Fruit fly (Drosophila melanogaster): ENCODE results near the gene CG8460.

The CG8460 gene

DNA sequence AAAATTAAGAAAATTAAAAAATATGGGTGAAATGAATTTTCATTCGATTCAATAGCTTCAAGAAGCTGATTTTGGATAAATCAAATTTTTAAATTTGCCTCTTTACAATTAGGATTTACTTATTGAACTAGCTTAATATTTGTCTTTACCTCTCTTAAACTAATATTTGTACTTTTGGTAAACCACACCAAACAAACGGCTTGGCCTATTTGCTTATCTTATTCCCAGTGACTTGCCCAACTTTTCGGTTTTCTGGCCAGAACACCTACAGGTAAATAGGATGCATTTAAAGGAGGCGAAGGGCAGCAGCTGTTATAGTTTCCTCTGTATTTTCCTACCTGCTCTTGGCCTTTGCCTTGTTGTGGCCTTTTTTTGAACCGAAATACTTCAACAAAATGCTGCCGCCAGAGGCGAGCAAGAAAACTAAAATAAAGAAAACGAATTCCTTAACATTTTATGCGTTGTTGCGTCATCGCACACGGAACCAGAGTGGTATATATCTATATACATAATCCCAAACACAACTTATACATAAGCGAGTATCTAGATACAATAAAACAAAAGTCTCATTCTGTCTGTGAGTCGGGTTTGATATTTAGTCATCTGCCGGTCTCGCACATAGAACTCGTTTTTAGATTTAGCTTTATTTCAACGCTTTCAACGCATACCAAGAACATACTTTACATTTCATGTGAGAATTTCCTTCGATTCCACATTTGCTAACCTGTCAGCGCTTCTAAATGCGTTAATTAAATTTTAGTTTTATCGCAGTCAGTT lies 31.0 kb upstream of the CG8460 start:
- TF ChIP-seq lola (GFP tag; optimal IDR thresholded peaks at IDR 0.05) (no peak), fru (GFP tag; optimal IDR thresholded peaks at IDR 0.05) (no peak), dmrt93B (GFP tag; optimal IDR thresholded peaks at IDR 0.05) (no peak), jim (GFP tag; optimal IDR thresholded peaks at IDR 0.05) (no peak), foxo (GFP tag; optimal IDR thresholded peaks at IDR 0.05) (no peak), tai (GFP tag; optimal IDR thresholded peaks at IDR 0.05) (no peak), Dfd (GFP tag; optimal IDR thresholded peaks at IDR 0.05) (no peak), Hr78 (GFP tag; optimal IDR thresholded peaks at IDR 0.05) (no peak), CG9705 (GFP tag; optimal IDR thresholded peaks at IDR 0.05) (no peak)

DNA sequence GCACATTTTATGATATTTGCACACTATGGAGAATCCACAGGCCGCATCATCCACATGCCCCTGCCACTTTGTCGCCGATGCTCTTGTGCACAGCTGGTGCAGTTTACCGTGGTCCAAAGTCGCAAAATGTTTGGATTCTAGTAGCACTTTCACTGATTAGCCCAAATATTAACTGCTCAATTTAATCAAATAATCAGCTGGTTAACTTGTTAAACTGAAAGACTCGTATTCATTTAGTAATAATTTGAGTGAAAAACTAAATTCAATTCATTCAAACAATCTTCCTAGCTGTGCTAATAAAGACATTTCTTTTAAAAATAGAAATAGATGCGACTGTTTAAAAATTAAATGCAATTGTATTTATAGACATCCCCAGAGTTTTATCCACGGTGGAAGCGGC lies 28.9 kb upstream of the CG8460 start:
- TF ChIP-seq HLH106 (tag; optimal IDR thresholded peaks at IDR 0.05): no peak
- TF ChIP-seq Rel (GFP tag; optimal IDR thresholded peaks at IDR 0.05): no peak
- no peak for TF ChIP-seq Rel (tag; optimal IDR thresholded peaks at IDR 0.05)
- TF ChIP-seq N (GFP tag; optimal IDR thresholded peaks at IDR 0.05): no peak
- TF ChIP-seq usp (GFP tag; optimal IDR thresholded peaks at IDR 0.05): no peak
- TF ChIP-seq Hr83 (GFP tag; optimal IDR thresholded peaks at IDR 0.05; ENCODE audit: poor library complexity, severe bottlenecking): no peak
- no peak for TF ChIP-seq Dif (GFP tag; optimal IDR thresholded peaks at IDR 0.05; ENCODE audit: partially characterized antibody)
- TF ChIP-seq Vsx2 (GFP tag; optimal IDR thresholded peaks at IDR 0.05; ENCODE audit: partially characterized antibody): no peak
- TF ChIP-seq dl (GFP tag; optimal IDR thresholded peaks at IDR 0.05; ENCODE audit: insufficient read depth in 1 of 2, partially characterized antibody in 2 of 2): no peak
- no peak for TF ChIP-seq Mio (GFP tag; optimal IDR thresholded peaks at IDR 0.05)
- no peak for TF ChIP-seq tai (GFP tag; optimal IDR thresholded peaks at IDR 0.05)
- no peak for TF ChIP-seq woc (GFP tag; optimal IDR thresholded peaks at IDR 0.05)
- TF ChIP-seq dsf (GFP tag; optimal IDR thresholded peaks at IDR 0.05; ENCODE audit: borderline replicate concordance): no peak
- TF ChIP-seq fru (GFP tag; optimal IDR thresholded peaks at IDR 0.05): no peak
- no peak for TF ChIP-seq br (GFP tag; optimal IDR thresholded peaks at IDR 0.05)
- no peak for TF ChIP-seq pan (optimal IDR thresholded peaks at IDR 0.05)
- TF ChIP-seq sage (GFP tag; optimal IDR thresholded peaks at IDR 0.05): no peak
- TF ChIP-seq Abd-B (GFP tag; optimal IDR thresholded peaks at IDR 0.05): no peak

- TF ChIP-seq Sp1 (GFP tag; optimal IDR thresholded peaks at IDR 0.05) (no peak), Myc (optimal IDR thresholded peaks at IDR 0.05) (no peak), Hnf4 (GFP tag; optimal IDR thresholded peaks at IDR 0.05) (no peak), CG32264 (GFP tag; optimal IDR thresholded peaks at IDR 0.05) (no peak), sv (GFP tag; optimal IDR thresholded peaks at IDR 0.05) (no peak), dmrt93B (GFP tag; optimal IDR thresholded peaks at IDR 0.05) (no peak), GATAd (GFP tag; optimal IDR thresholded peaks at IDR 0.05) (no peak), lola (GFP tag; optimal IDR thresholded peaks at IDR 0.05) (no peak), CrebA (GFP tag; optimal IDR thresholded peaks at IDR 0.05; ENCODE audit: borderline replicate concordance) (no peak), pan (optimal IDR thresholded peaks at IDR 0.05) (no peak), fru (GFP tag; optimal IDR thresholded peaks at IDR 0.05) (no peak), woc (GFP tag; optimal IDR thresholded peaks at IDR 0.05) (no peak), tai (GFP tag; optimal IDR thresholded peaks at IDR 0.05) (no peak), Mio (GFP tag; optimal IDR thresholded peaks at IDR 0.05) (no peak), Dif (GFP tag; optimal IDR thresholded peaks at IDR 0.05; ENCODE audit: partially characterized antibody) (no peak), Jra (GFP tag; optimal IDR thresholded peaks at IDR 0.05) (no peak), usp (GFP tag; optimal IDR thresholded peaks at IDR 0.05) (no peak), Vsx2 (GFP tag; optimal IDR thresholded peaks at IDR 0.05; ENCODE audit: partially characterized antibody) (no peak), psq (GFP tag; optimal IDR thresholded peaks at IDR 0.05) (no peak), Hr83 (GFP tag; optimal IDR thresholded peaks at IDR 0.05; ENCODE audit: poor library complexity, severe bottlenecking) (no peak)
Observed at dm6 chr2L:8170600-8171182, 26.3 kb upstream of the CG8460 start.

dm6 chr2L:8171544-8171943 lies 25.4 kb upstream of the CG8460 start:
- TF ChIP-seq CG32264 (GFP tag; optimal IDR thresholded peaks at IDR 0.05) (no peak), Hnf4 (GFP tag; optimal IDR thresholded peaks at IDR 0.05) (no peak), pan (optimal IDR thresholded peaks at IDR 0.05) (no peak), GATAd (GFP tag; optimal IDR thresholded peaks at IDR 0.05) (no peak), dl (GFP tag; optimal IDR thresholded peaks at IDR 0.05; ENCODE audit: insufficient read depth in 1 of 2, partially characterized antibody in 2 of 2) (no peak), psq (GFP tag; optimal IDR thresholded peaks at IDR 0.05) (no peak), OdsH (GFP tag; optimal IDR thresholded peaks at IDR 0.05) (no peak), woc (GFP tag; optimal IDR thresholded peaks at IDR 0.05) (no peak), h (GFP tag; optimal IDR thresholded peaks at IDR 0.05) (no peak), Vsx2 (GFP tag; optimal IDR thresholded peaks at IDR 0.05; ENCODE audit: partially characterized antibody) (no peak), sage (GFP tag; optimal IDR thresholded peaks at IDR 0.05) (no peak), Mio (GFP tag; optimal IDR thresholded peaks at IDR 0.05) (no peak), Hr83 (GFP tag; optimal IDR thresholded peaks at IDR 0.05; ENCODE audit: poor library complexity, severe bottlenecking) (no peak), HLH106 (tag; optimal IDR thresholded peaks at IDR 0.05) (no peak), fru (GFP tag; optimal IDR thresholded peaks at IDR 0.05) (no peak), Jra (GFP tag; optimal IDR thresholded peaks at IDR 0.05) (no peak), Sp1 (GFP tag; optimal IDR thresholded peaks at IDR 0.05) (no peak), jim (GFP tag; optimal IDR thresholded peaks at IDR 0.05) (no peak), Abd-B (GFP tag; optimal IDR thresholded peaks at IDR 0.05) (no peak)
